Worm (Caenorhabditis elegans): Measurements from ENCODE around the gene B0252.3.

Gene B0252.3

ce11 chrII:6888211-6888610, 19.3 kb downstream of the B0252.3 start:
- TF ChIP-seq tab-1 (GFP tag; IDR thresholded peaks at IDR 0.05) (no peak), med-1 (GFP tag; optimal IDR thresholded peaks at IDR 0.05; ENCODE audit: insufficient read depth) (no peak), ztf-29 (GFP tag; IDR thresholded peaks at IDR 0.05) (no peak), cog-1 (tag; optimal IDR thresholded peaks at IDR 0.05) (no peak), T22C8.4 (GFP tag; IDR thresholded peaks at IDR 0.05) (no peak), ref-1 (GFP tag; conservative IDR thresholded peaks at IDR 0.05) (no peak), ztf-23 (GFP tag; IDR thresholded peaks at IDR 0.05) (no peak), klf-2 (GFP tag; conservative IDR thresholded peaks at IDR 0.05) (no peak), flt-1 (GFP tag; IDR thresholded peaks at IDR 0.05) (no peak)

DNA sequence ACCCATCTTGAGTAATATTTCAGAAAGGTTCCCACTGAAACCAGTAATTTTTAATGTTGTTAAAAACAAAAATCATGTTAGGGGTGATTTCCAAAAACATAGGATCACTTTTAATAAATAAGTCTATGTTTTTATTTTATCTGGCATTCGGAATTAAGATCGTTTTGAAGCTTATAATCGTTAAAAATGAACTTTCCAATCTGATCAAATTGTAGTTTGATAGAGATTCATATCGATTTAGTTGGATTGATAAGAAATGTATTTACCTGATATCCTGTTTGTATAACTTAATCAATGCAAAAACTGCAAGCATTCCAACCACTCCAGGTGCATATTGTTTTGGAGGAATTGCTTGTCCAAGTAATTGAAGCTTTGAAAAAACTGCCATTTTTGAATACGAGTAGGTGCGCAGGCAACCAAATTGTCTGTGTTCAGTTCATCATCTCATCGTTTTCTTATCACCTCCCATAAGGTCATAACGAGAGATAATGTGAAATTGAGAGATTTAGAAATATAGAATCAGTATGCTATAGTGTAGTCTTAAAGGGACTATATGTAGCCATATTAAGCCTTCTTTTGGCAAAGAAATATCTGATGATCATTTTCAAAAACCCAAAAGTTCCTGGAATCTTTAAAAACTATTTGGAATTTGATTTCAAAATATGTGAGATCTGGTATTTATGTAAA, 20.1 kb downstream of the B0252.3 start, which contains the start of gene pmp-2:
TSS of gene pmp-2 (minus strand) at position 487 of the 687 bp plus-strand sequence.
- TF ChIP-seq flt-1 (GFP tag; IDR thresholded peaks at IDR 0.05) (no peak), ref-1 (GFP tag; conservative IDR thresholded peaks at IDR 0.05) (no peak), ztf-29 (GFP tag; IDR thresholded peaks at IDR 0.05) (no peak), T22C8.4 (GFP tag; IDR thresholded peaks at IDR 0.05) (no peak), cog-1 (tag; optimal IDR thresholded peaks at IDR 0.05) (no peak), med-1 (GFP tag; optimal IDR thresholded peaks at IDR 0.05; ENCODE audit: insufficient read depth) (no peak), klf-2 (GFP tag; conservative IDR thresholded peaks at IDR 0.05) (no peak), ztf-23 (GFP tag; IDR thresholded peaks at IDR 0.05) (no peak), tab-1 (GFP tag; IDR thresholded peaks at IDR 0.05) (no peak)

- TF ChIP-seq ztf-29 (GFP tag; IDR thresholded peaks at IDR 0.05) (no peak), med-1 (GFP tag; optimal IDR thresholded peaks at IDR 0.05; ENCODE audit: insufficient read depth) (no peak), ref-1 (GFP tag; conservative IDR thresholded peaks at IDR 0.05) (no peak), tab-1 (GFP tag; IDR thresholded peaks at IDR 0.05) (no peak), cog-1 (tag; optimal IDR thresholded peaks at IDR 0.05) (no peak), klf-2 (GFP tag; conservative IDR thresholded peaks at IDR 0.05) (no peak), flt-1 (GFP tag; IDR thresholded peaks at IDR 0.05) (no peak), ztf-23 (GFP tag; IDR thresholded peaks at IDR 0.05) (no peak), T22C8.4 (GFP tag; IDR thresholded peaks at IDR 0.05) (no peak)
These were observed 23.0 kb downstream of the B0252.3 start for ce11 chrII:6884568-6884967.

- TF ChIP-seq ztf-23 (GFP tag; IDR thresholded peaks at IDR 0.05), result no peak
- TF ChIP-seq med-1 (GFP tag; optimal IDR thresholded peaks at IDR 0.05; ENCODE audit: insufficient read depth), result no peak
- no peak for TF ChIP-seq klf-2 (GFP tag; conservative IDR thresholded peaks at IDR 0.05)
- TF ChIP-seq flt-1 (GFP tag; IDR thresholded peaks at IDR 0.05), result no peak
- TF ChIP-seq tab-1 (GFP tag; IDR thresholded peaks at IDR 0.05), result no peak
- TF ChIP-seq ref-1 (GFP tag; conservative IDR thresholded peaks at IDR 0.05), result no peak
- no peak for TF ChIP-seq cog-1 (tag; optimal IDR thresholded peaks at IDR 0.05)
- TF ChIP-seq T22C8.4 (GFP tag; IDR thresholded peaks at IDR 0.05), result no peak
- no peak for TF ChIP-seq ztf-29 (GFP tag; IDR thresholded peaks at IDR 0.05)
These were observed 23.8 kb downstream of the B0252.3 start, which contains the start of gene pmp-1 for ce11 chrII:6883716-6884115. Gene pmp-1, minus strand, starts transcription at chrII:6883754.

- TF ChIP-seq ztf-29 (GFP tag; IDR thresholded peaks at IDR 0.05), result no peak
- no peak for TF ChIP-seq klf-2 (GFP tag; conservative IDR thresholded peaks at IDR 0.05)
- no peak for TF ChIP-seq flt-1 (GFP tag; IDR thresholded peaks at IDR 0.05)
- no peak for TF ChIP-seq ztf-23 (GFP tag; IDR thresholded peaks at IDR 0.05)
- TF ChIP-seq cog-1 (tag; optimal IDR thresholded peaks at IDR 0.05), result no peak
- no peak for TF ChIP-seq ref-1 (GFP tag; conservative IDR thresholded peaks at IDR 0.05)
- TF ChIP-seq T22C8.4 (GFP tag; IDR thresholded peaks at IDR 0.05), result no peak
- TF ChIP-seq tab-1 (GFP tag; IDR thresholded peaks at IDR 0.05), result no peak
- no peak for TF ChIP-seq med-1 (GFP tag; optimal IDR thresholded peaks at IDR 0.05; ENCODE audit: insufficient read depth)
These were observed 25.2 kb downstream of the B0252.3 start for ce11 chrII:6882335-6882734.

ce11 chrII:6880067-6880466, 27.5 kb downstream of the B0252.3 start, which contains the start of gene C44B7.7:
Gene C44B7.7, minus strand, starts transcription at chrII:6880167.
- TF ChIP-seq tab-1 (GFP tag; IDR thresholded peaks at IDR 0.05) (no peak), T22C8.4 (GFP tag; IDR thresholded peaks at IDR 0.05) (no peak), klf-2 (GFP tag; conservative IDR thresholded peaks at IDR 0.05) (no peak), ztf-29 (GFP tag; IDR thresholded peaks at IDR 0.05) (no peak), ztf-23 (GFP tag; IDR thresholded peaks at IDR 0.05) (no peak), flt-1 (GFP tag; IDR thresholded peaks at IDR 0.05) (no peak), med-1 (GFP tag; optimal IDR thresholded peaks at IDR 0.05; ENCODE audit: insufficient read depth) (no peak), ref-1 (GFP tag; conservative IDR thresholded peaks at IDR 0.05) (no peak), cog-1 (tag; optimal IDR thresholded peaks at IDR 0.05) (no peak)

ce11 chrII:6877881-6878280, 29.7 kb downstream of the B0252.3 start:
- TF ChIP-seq flt-1 (GFP tag; IDR thresholded peaks at IDR 0.05), result no peak
- no peak for TF ChIP-seq ztf-29 (GFP tag; IDR thresholded peaks at IDR 0.05)
- TF ChIP-seq T22C8.4 (GFP tag; IDR thresholded peaks at IDR 0.05), result no peak
- TF ChIP-seq cog-1 (tag; optimal IDR thresholded peaks at IDR 0.05), result no peak
- TF ChIP-seq ztf-23 (GFP tag; IDR thresholded peaks at IDR 0.05), result no peak
- TF ChIP-seq klf-2 (GFP tag; conservative IDR thresholded peaks at IDR 0.05), result no peak
- no peak for TF ChIP-seq med-1 (GFP tag; optimal IDR thresholded peaks at IDR 0.05; ENCODE audit: insufficient read depth)
- TF ChIP-seq tab-1 (GFP tag; IDR thresholded peaks at IDR 0.05), result no peak
- TF ChIP-seq ref-1 (GFP tag; conservative IDR thresholded peaks at IDR 0.05), result no peak

DNA sequence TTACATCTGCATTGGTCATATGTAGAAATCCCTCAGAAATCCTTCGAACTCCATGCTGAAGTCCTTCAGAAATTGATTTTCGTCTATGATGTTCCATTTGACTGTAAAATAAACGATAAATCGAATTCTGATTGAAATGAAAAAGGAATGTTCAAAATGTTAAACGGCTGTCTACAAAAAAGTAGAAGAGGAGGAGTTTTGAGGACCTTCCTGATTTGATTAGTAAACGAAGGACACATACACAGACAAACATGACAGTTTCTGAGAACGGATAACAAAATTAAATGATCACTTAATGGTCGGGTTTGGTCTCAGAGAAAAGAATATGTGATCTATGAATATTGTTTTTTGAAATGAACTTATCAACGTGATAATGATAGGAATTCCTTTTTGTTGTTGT, 30.6 kb downstream of the B0252.3 start, which contains the start of gene slc-36.5:
TSS of gene slc-36.5 (minus strand) at position 101 of the 400 bp plus-strand sequence.
- no peak for TF ChIP-seq cog-1 (tag; optimal IDR thresholded peaks at IDR 0.05)
- TF ChIP-seq ztf-23 (GFP tag; IDR thresholded peaks at IDR 0.05), result no peak
- no peak for TF ChIP-seq tab-1 (GFP tag; IDR thresholded peaks at IDR 0.05)
- no peak for TF ChIP-seq T22C8.4 (GFP tag; IDR thresholded peaks at IDR 0.05)
- no peak for TF ChIP-seq klf-2 (GFP tag; conservative IDR thresholded peaks at IDR 0.05)
- no peak for TF ChIP-seq ztf-29 (GFP tag; IDR thresholded peaks at IDR 0.05)
- TF ChIP-seq med-1 (GFP tag; optimal IDR thresholded peaks at IDR 0.05; ENCODE audit: insufficient read depth), result no peak
- TF ChIP-seq flt-1 (GFP tag; IDR thresholded peaks at IDR 0.05), result no peak
- no peak for TF ChIP-seq ref-1 (GFP tag; conservative IDR thresholded peaks at IDR 0.05)

ce11 chrII:6872493-6872892, 35.1 kb downstream of the B0252.3 start, which contains the start of gene C44B7.5:
Gene C44B7.5, minus strand, starts transcription at chrII:6872593.
- TF ChIP-seq T22C8.4 (GFP tag; IDR thresholded peaks at IDR 0.05) (no peak), klf-2 (GFP tag; conservative IDR thresholded peaks at IDR 0.05) (no peak), flt-1 (GFP tag; IDR thresholded peaks at IDR 0.05) (no peak), cog-1 (tag; optimal IDR thresholded peaks at IDR 0.05) (no peak), tab-1 (GFP tag; IDR thresholded peaks at IDR 0.05) (no peak)
